Fruit fly (Drosophila melanogaster) whole organism, adult: ENCODE results near the gene BomT3.

ENCODE experiments used
- CG11617 ChIP-seq: fragments of 200-800 bp; sonication (Bioruptor generic); optimal IDR thresholded peaks from 2 replicates; lab custom pipeline; 2017; ENCODE audit warnings: mild to moderate bottlenecking, missing biosample characterization, missing genetic modification reagents, missing genetic modification characterization
- CG12768 ChIP-seq: fragments of 200-800 bp; sonication (Bioruptor generic); optimal IDR thresholded peaks from 2 replicates; lab custom pipeline; 2017; ENCODE audit warnings: missing biosample characterization, missing genetic modification characterization, mild to moderate bottlenecking, moderate library complexity, missing genetic modification reagents
- CG14711 ChIP-seq: fragments of 200-800 bp; sonication (Bioruptor generic); optimal IDR thresholded peaks from 2 replicates; lab custom pipeline; 2018; ENCODE audit warnings: missing biosample characterization, mild to moderate bottlenecking, missing genetic modification characterization, moderate library complexity
- CG1620 ChIP-seq: fragments of 200-800 bp; sonication (Bioruptor generic); optimal IDR thresholded peaks from 2 replicates; lab custom pipeline; 2016; ENCODE audit warnings: missing biosample characterization, missing genetic modification characterization
- CG33017 ChIP-seq: fragments of 200-800 bp; sonication (Bioruptor generic); optimal IDR thresholded peaks from 2 replicates; lab custom pipeline; 2018; ENCODE audit warnings: missing biosample characterization, mild to moderate bottlenecking, missing genetic modification characterization, moderate library complexity
- CG5204 ChIP-seq: fragments of 200-800 bp; sonication (Bioruptor generic); optimal IDR thresholded peaks from 2 replicates; lab custom pipeline; 2016; ENCODE audit warnings: missing biosample characterization, missing genetic modification characterization
- CG7045 ChIP-seq: fragments of 200-800 bp; sonication (Bioruptor generic); optimal IDR thresholded peaks from 2 replicates; lab custom pipeline; 2017; ENCODE audit warnings: missing biosample characterization, mild to moderate bottlenecking, missing genetic modification characterization
- CG7101 ChIP-seq: fragments of 200-800 bp; sonication (Bioruptor generic); optimal IDR thresholded peaks from 2 replicates; lab custom pipeline; 2018; ENCODE audit warnings: missing biosample characterization, mild to moderate bottlenecking, missing genetic modification characterization, moderate library complexity
- Clk ChIP-seq: fragments of 200-800 bp; sonication (Bioruptor generic); optimal IDR thresholded peaks from 2 replicates; lab custom pipeline; 2017; ENCODE audit warnings: missing biosample characterization, missing genetic modification characterization
- Crg-1 ChIP-seq: fragments of 200-800 bp; sonication (Bioruptor generic); optimal IDR thresholded peaks from 2 replicates; lab custom pipeline; 2016; ENCODE audit warnings: missing biosample characterization, missing genetic modification characterization
- Hr96 ChIP-seq: fragments of 200-800 bp; sonication (Bioruptor generic); optimal IDR thresholded peaks from 2 replicates; lab custom pipeline; 2016; ENCODE audit warnings: missing biosample characterization, missing genetic modification characterization
- Mnt ChIP-seq: fragments of 200-800 bp; sonication (Bioruptor generic); optimal IDR thresholded peaks from 2 replicates; lab custom pipeline; 2016; ENCODE audit warnings: missing biosample characterization, mild to moderate bottlenecking, missing genetic modification characterization
- bab1 ChIP-seq: fragments of 200-800 bp; sonication (Bioruptor generic); optimal IDR thresholded peaks from 3 replicates; lab custom pipeline; 2019; ENCODE audit warnings: missing biosample characterization, mild to moderate bottlenecking, missing genetic modification characterization, moderate library complexity
- cic ChIP-seq: fragments of 200-800 bp; sonication (Bioruptor generic); optimal IDR thresholded peaks from 2 replicates; lab custom pipeline; 2017; ENCODE audit warnings: missing biosample characterization, mild to moderate bottlenecking, missing genetic modification characterization, moderate library complexity
- cnc ChIP-seq, 2 experiments: fragments of >200 bp; optimal IDR thresholded peaks; 2 replicates each; lab custom pipeline; 2017
- kay ChIP-seq: fragments of 200-800 bp; sonication (Bioruptor generic); peaks from one replicate; lab custom pipeline; 2016; ENCODE audit warnings: missing biosample characterization, missing genetic modification characterization, borderline replicate concordance
- ovo ChIP-seq: fragments of 200-800 bp; sonication (Bioruptor generic); optimal IDR thresholded peaks from 2 replicates; lab custom pipeline; 2016; ENCODE audit warnings: missing biosample characterization, missing genetic modification characterization
- pad ChIP-seq: fragments of 200-800 bp; sonication (Bioruptor generic); optimal IDR thresholded peaks from 3 replicates; lab custom pipeline; 2017; ENCODE audit warnings: missing biosample characterization, missing genetic modification characterization, mild to moderate bottlenecking, moderate library complexity, missing genetic modification reagents
- tj ChIP-seq: fragments of 200-800 bp; sonication (Bioruptor generic); optimal IDR thresholded peaks from 3 replicates; lab custom pipeline; 2017; ENCODE audit warnings: missing biosample characterization, mild to moderate bottlenecking, missing genetic modification characterization, moderate library complexity
- toe ChIP-seq: fragments of 200-800 bp; sonication (Bioruptor generic); optimal IDR thresholded peaks from 2 replicates; lab custom pipeline; 2016; ENCODE audit warnings: missing biosample characterization, missing genetic modification characterization

The BomT3 gene

dm6 chr3R:22086297-22086696 is at the start of gene BomT3:
Gene BomT3, minus strand, starts transcription at chr3R:22086397.
- TF ChIP-seq cic (peak; percentile 1), CG11617 (no peak), tj (GFP tag; lab: Kevin White, UChicago) (no peak), kay (GFP tag; lab: Kevin White, UChicago) (peak; percentile 55), CG7045 (no peak), Mnt (GFP tag; lab: Kevin White, UChicago) (no peak), CG1620 (no peak)

dm6 chr3R:22135503-22135902 is 49.3 kb upstream of the BomT3 start:
- TF ChIP-seq CG33017 (tag; lab: Kevin White, UChicago): no peak
- TF ChIP-seq CG14711 (tag; lab: Kevin White, UChicago): no peak
- TF ChIP-seq bab1: no peak
- no peak for TF ChIP-seq cic
- no peak for TF ChIP-seq Hr96
- no peak for TF ChIP-seq CG5204 (GFP tag; lab: Kevin White, UChicago)
- no peak for TF ChIP-seq Crg-1
- no peak for TF ChIP-seq toe (GFP tag; lab: Kevin White, UChicago)
- TF ChIP-seq cnc (optimal IDR thresholded peaks at IDR 0.05; lab: Kevin White, UChicago): no peak
- TF ChIP-seq pad (GFP tag; lab: Kevin White, UChicago): no peak
- TF ChIP-seq ovo: no peak
- no peak for TF ChIP-seq CG12768
- no peak for TF ChIP-seq tj (GFP tag; lab: Kevin White, UChicago)
- TF ChIP-seq kay (GFP tag; lab: Kevin White, UChicago): no peak
- TF ChIP-seq Clk (GFP tag; lab: Kevin White, UChicago): no peak

dm6 chr3R:22134462-22134861 is 48.3 kb upstream of the BomT3 start:
- no peak for TF ChIP-seq CG33017 (tag; lab: Kevin White, UChicago)

- TF ChIP-seq ovo (no peak), CG1620 (no peak), Clk (GFP tag; lab: Kevin White, UChicago) (no peak), CG7045 (no peak), bab1 (peak; percentile 12), cnc (optimal IDR thresholded peaks at IDR 0.05; lab: Kevin White, UChicago) (no peak), Crg-1 (no peak), pad (GFP tag; lab: Kevin White, UChicago) (no peak), CG33017 (tag; lab: Kevin White, UChicago) (no peak), kay (GFP tag; lab: Kevin White, UChicago) (peak; percentile 65), Mnt (GFP tag; lab: Kevin White, UChicago) (no peak), CG14711 (tag; lab: Kevin White, UChicago) (no peak), CG11617 (no peak)
Measured at dm6 chr3R:22133337-22134014, 47.3 kb upstream of the BomT3 start, which contains the start of gene SKIP. Gene SKIP, plus strand, starts transcription at chr3R:22133830.

- no peak for TF ChIP-seq Mnt (GFP tag; lab: Kevin White, UChicago)
- TF ChIP-seq kay (GFP tag; lab: Kevin White, UChicago): peak; percentile 10
Measured at dm6 chr3R:22124863-22125262, 38.7 kb upstream of the BomT3 start.

- TF ChIP-seq cnc (optimal IDR thresholded peaks at IDR 0.05; lab: Kevin White, UChicago): no peak
- no peak for TF ChIP-seq Crg-1
- no peak for TF ChIP-seq pad (GFP tag; lab: Kevin White, UChicago)
- no peak for TF ChIP-seq Clk (GFP tag; lab: Kevin White, UChicago)
- TF ChIP-seq CG5204 (GFP tag; lab: Kevin White, UChicago): no peak
- TF ChIP-seq CG14711 (tag; lab: Kevin White, UChicago): no peak
- no peak for TF ChIP-seq CG7101 (tag; lab: Kevin White, UChicago)
Measured at dm6 chr3R:22123347-22123746, 37.1 kb upstream of the BomT3 start.

dm6 chr3R:22121220-22121619 is 35.0 kb upstream of the BomT3 start:
- TF ChIP-seq pad (GFP tag; lab: Kevin White, UChicago) (no peak), ovo (no peak), CG33017 (tag; lab: Kevin White, UChicago) (no peak), Mnt (GFP tag; lab: Kevin White, UChicago) (no peak), cic (no peak), Hr96 (no peak), CG14711 (tag; lab: Kevin White, UChicago) (no peak)

dm6 chr3R:22119761-22120160 is 33.6 kb upstream of the BomT3 start, which contains the start of gene CG42390:
Gene CG42390, plus strand, starts transcription at chr3R:22120061.
- TF ChIP-seq bab1: no peak
- TF ChIP-seq Crg-1: no peak
- TF ChIP-seq cic: no peak
